Fruit fly (Drosophila melanogaster): Measurements from ENCODE around the gene CG16986.
A peak's percentile ranks its signal among the peaks of the same experiment; 100 is the strongest.

Gene CG16986

DNA sequence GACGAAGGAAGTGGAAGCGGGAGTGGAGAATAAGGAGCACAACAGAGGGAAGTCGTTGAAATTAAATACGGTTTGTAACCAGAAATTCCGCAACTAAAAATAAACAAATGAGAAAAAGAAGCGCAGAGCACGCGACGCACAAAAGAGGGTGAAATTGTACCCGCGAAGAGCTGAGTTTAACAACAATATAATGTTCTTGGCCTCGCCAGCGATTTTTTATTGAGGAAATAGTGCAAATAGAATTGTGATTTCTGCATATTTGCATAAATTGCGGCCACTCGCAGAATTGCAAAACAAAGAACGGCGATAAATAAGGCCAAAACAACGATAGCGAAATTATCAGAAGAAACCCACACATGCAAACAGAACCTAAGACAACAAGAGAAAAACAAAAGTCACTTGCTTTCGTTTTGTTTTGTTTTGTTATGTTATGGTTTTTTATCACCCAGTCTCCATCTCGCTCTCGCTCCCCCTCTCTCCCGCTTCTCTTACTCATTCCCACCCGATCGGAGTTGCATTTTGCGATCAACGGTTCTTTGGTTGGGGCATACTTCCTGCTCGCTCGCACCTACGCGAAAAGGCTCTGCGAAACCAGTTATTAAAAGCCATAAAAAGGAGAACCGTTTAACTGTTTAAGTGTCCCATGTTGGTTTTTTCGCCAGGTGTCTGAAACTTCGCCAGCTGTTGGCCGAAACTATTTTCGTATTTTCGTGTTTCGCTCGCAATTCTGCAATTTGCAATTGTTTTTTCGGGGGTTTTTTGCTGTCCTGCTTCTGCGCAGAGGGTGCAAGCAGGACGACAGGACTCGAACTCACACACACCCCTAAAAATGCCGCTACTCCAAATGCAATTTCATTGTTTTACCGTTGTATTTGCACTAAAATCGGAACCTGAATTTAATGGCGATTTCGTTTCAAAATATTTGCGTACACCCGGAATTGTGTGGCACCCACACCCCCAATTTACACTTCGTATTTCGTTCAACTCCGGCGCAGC lies 47.0 kb upstream of the CG16986 start (continued):
- TF ChIP-seq CG15514 (GFP tag; optimal IDR thresholded peaks at IDR 0.05) (no peak), CG8944 (GFP tag; optimal IDR thresholded peaks at IDR 0.05) (no peak), row (GFP tag; IDR thresholded peaks at IDR 0.05) (no peak), Dp (GFP tag; optimal IDR thresholded peaks at IDR 0.05) (no peak), z (GFP tag; IDR thresholded peaks at IDR 0.05) (no peak), Dip2 (GFP tag; IDR thresholded peaks at IDR 0.05) (no peak), hbn (GFP tag; IDR thresholded peaks at IDR 0.05; ENCODE audit: partially characterized antibody) (no peak), Dfd (GFP tag; optimal IDR thresholded peaks at IDR 0.05) (no peak), Hsf (GFP tag; optimal IDR thresholded peaks at IDR 0.05) (no peak), phol (tag; optimal IDR thresholded peaks at IDR 0.05) (no peak), nerfin-2 (GFP tag; IDR thresholded peaks at IDR 0.05; ENCODE audit: partially characterized antibody) (no peak), CG2875 (GFP tag; optimal IDR thresholded peaks at IDR 0.05) (no peak), nmo (GFP tag; optimal IDR thresholded peaks at IDR 0.05) (no peak), CG17361 (GFP tag; IDR thresholded peaks at IDR 0.05) (0 out of 3 replicates have a peak, but pooled peaks have one; percentile 10), Trl (optimal IDR thresholded peaks at IDR 0.05) (peak in 1 of 2 experiments; percentile 19), Trl (GFP tag; optimal IDR thresholded peaks at IDR 0.05) (no peak), CG12942 (GFP tag; optimal IDR thresholded peaks at IDR 0.05) (no peak), pum (GFP tag; optimal IDR thresholded peaks at IDR 0.05) (no peak)

DNA sequence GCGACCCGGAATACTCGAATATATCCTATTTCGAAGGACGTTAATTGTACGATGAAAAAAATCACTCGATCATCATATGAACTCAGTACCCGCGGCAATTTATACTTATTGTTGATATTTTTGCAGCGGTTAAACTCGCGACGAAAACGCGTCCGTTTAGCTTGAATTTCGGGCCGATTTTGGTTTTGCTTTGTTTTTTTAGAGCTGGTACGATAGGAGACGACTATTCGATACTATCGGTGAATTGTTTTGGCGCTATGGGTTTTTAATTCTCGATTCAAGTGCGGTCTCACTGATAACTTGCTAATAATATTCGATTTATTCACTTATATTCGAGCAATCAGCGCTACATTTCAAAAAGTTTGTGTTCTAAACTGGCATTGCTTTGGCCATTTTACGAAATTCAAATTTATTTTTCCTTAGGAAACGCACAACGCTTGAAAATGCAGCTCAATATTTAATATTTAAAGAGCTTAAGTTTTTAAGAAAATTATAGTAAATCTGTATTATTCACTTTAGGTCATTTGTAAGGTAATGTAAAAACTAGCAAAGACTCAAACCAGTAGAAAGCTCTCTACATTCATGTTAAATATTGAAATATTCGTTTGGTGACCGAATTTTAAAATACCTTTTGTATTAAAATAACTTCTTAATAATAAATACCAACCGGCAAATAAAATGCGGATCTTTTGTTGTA lies 45.9 kb upstream of the CG16986 start, which contains the start of gene Spn:
Spn (minus strand) TSS at position 175 of the 697 bp plus-strand sequence.
- TF ChIP-seq Dll (GFP tag; IDR thresholded peaks at IDR 0.05; ENCODE audit: partially characterized antibody) (peak; percentile 97), Bgb (GFP tag; IDR thresholded peaks at IDR 0.05; ENCODE audit: partially characterized antibody) (peak; percentile 99), ato (GFP tag; IDR thresholded peaks at IDR 0.05; ENCODE audit: partially characterized antibody) (peak; percentile 98), seq (GFP tag; IDR thresholded peaks at IDR 0.05) (no peak), HLH54F (GFP tag; optimal IDR thresholded peaks at IDR 0.05) (peak; percentile 16), CG2129 (GFP tag; IDR thresholded peaks at IDR 0.05; ENCODE audit: partially characterized antibody) (peak; percentile 96), Ets97D (GFP tag; optimal IDR thresholded peaks at IDR 0.05) (peak; percentile 79), klu (GFP tag; IDR thresholded peaks at IDR 0.05) (no peak; the same call in 1 of the 2 replicates), CG33213 (GFP tag; optimal IDR thresholded peaks at IDR 0.05) (peak; percentile 80), NFAT (GFP tag; IDR thresholded peaks at IDR 0.05) (peak; percentile 40; the same call in 1 of the 2 replicates), lbe (GFP tag; optimal IDR thresholded peaks at IDR 0.05) (peak; percentile 22), B-H1 (GFP tag; IDR thresholded peaks at IDR 0.05) (no peak), CG2116 (GFP tag; optimal IDR thresholded peaks at IDR 0.05) (peak; percentile 80), Eip74EF (GFP tag; optimal IDR thresholded peaks at IDR 0.05) (no peak), hbn (GFP tag; IDR thresholded peaks at IDR 0.05; ENCODE audit: partially characterized antibody) (peak; percentile 99), CG6791 (GFP tag; IDR thresholded peaks at IDR 0.05; ENCODE audit: partially characterized antibody) (peak; percentile 99), ewg (GFP tag; optimal IDR thresholded peaks at IDR 0.05) (peak; percentile 21), CG14965 (GFP tag; optimal IDR thresholded peaks at IDR 0.05; ENCODE audit: borderline replicate concordance) (no peak), sc (optimal IDR thresholded peaks at IDR 0.05) (no peak), sc (GFP tag; optimal IDR thresholded peaks at IDR 0.05) (no peak), exex (tag; optimal IDR thresholded peaks at IDR 0.05) (peak; percentile 13), CG15696 (tag; optimal IDR thresholded peaks at IDR 0.05) (no peak), Asciz (GFP tag; optimal IDR thresholded peaks at IDR 0.05) (peak; percentile 6), Doc3 (GFP tag; IDR thresholded peaks at IDR 0.05; ENCODE audit: partially characterized antibody) (peak; percentile 96), her (GFP tag; optimal IDR thresholded peaks at IDR 0.05) (peak; percentile 42), Ssrp (tag; optimal IDR thresholded peaks at IDR 0.05) (no peak), Bdp1 (GFP tag; optimal IDR thresholded peaks at IDR 0.05) (no peak), grn (GFP tag; optimal IDR thresholded peaks at IDR 0.05) (peak; percentile 8), HLH4C (GFP tag; IDR thresholded peaks at IDR 0.05; ENCODE audit: partially characterized antibody) (peak; percentile 96)

Measured in whole organism, embryonic.